Worm (Caenorhabditis elegans): Measurements from ENCODE around the gene pyt-1.

pyt-1 gene

DNA sequence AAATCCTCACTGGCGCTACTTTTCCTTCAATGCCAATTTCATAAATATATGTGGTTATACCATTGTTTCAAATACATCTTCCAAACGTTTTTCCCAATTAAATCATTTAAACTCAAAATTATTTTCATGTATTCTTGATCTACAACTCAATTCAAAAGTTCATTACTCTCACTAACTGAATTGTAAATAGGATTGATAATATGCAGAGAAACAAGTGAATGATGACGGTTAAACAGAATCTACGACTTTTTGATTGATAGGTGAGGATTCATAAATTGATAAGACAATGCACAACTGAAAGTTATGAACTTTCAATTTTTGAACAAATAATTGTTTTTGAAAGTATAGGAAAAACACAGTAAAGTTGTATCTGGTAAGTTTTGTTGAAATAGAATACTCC lies 37.9 kb downstream of the pyt-1 start:
- TF ChIP-seq lin-29 (GFP tag; IDR thresholded peaks at IDR 0.05) (no peak), pqm-1 (tag; optimal IDR thresholded peaks at IDR 0.05) (peak; percentile 11), hif-1 (tag; optimal IDR thresholded peaks at IDR 0.05) (no peak), nhr-28 (tag; optimal IDR thresholded peaks at IDR 0.05) (peak; percentile 23), lin-15B (tag; optimal IDR thresholded peaks at IDR 0.05) (no peak), nhr-102 (tag; optimal IDR thresholded peaks at IDR 0.05) (no peak), dpl-1 (GFP tag; optimal IDR thresholded peaks at IDR 0.05) (no peak), aha-1 (tag) (peak; percentile 41), spr-3 (GFP tag; optimal IDR thresholded peaks at IDR 0.05) (no peak), unc-62 (GFP tag; optimal IDR thresholded peaks at IDR 0.05 in 1 of 2) (peak in 1 of 2 experiments; percentile 13), unc-62 (tag; optimal IDR thresholded peaks at IDR 0.05) (no peak), skn-1 (tag; optimal IDR thresholded peaks at IDR 0.05) (no peak), ZK546.5 (tag; optimal IDR thresholded peaks at IDR 0.05) (no peak), nhr-42 (GFP tag; IDR thresholded peaks at IDR 0.05) (no peak), daf-8 (GFP tag; IDR thresholded peaks at IDR 0.05) (no peak), php-3 (GFP tag; IDR thresholded peaks at IDR 0.05) (peak; percentile 14; the same call in 1 of the 2 replicates), daf-16 (GFP tag; optimal IDR thresholded peaks at IDR 0.05) (no peak), daf-16 (tag; optimal IDR thresholded peaks at IDR 0.05) (peak; percentile 91)

- TF ChIP-seq ceh-44 (GFP tag; IDR thresholded peaks at IDR 0.05) (no peak), jun-1 (tag; optimal IDR thresholded peaks at IDR 0.05) (no peak), hlh-11 (tag; optimal IDR thresholded peaks at IDR 0.05) (peak; percentile 85), nhr-48 (tag; optimal IDR thresholded peaks at IDR 0.05) (peak; percentile 3), lin-13 (GFP tag; optimal IDR thresholded peaks at IDR 0.05) (no peak), tra-1 (GFP tag; IDR thresholded peaks at IDR 0.05) (peak; percentile 34; the same call in 1 of the 2 replicates), php-3 (GFP tag; IDR thresholded peaks at IDR 0.05) (peak; percentile 95), dmd-9 (GFP tag; IDR thresholded peaks at IDR 0.05) (no peak), pqm-1 (tag; optimal IDR thresholded peaks at IDR 0.05) (peak; percentile 76), nhr-28 (tag; optimal IDR thresholded peaks at IDR 0.05) (peak; percentile 59), daf-16 (GFP tag; optimal IDR thresholded peaks at IDR 0.05) (no peak), daf-16 (tag; optimal IDR thresholded peaks at IDR 0.05) (peak; percentile 69), hlh-30 (tag; optimal IDR thresholded peaks at IDR 0.05; ENCODE audit: insufficient read depth) (peak; percentile 21), mxl-3 (GFP tag; optimal IDR thresholded peaks at IDR 0.05) (peak; percentile 73), fos-1 (tag; optimal IDR thresholded peaks at IDR 0.05) (no peak), dve-1 (tag; optimal IDR thresholded peaks at IDR 0.05; ENCODE audit: insufficient read depth) (peak; percentile 67), mdl-1 (tag; optimal IDR thresholded peaks at IDR 0.05) (peak in 1 of 2 experiments; percentile 37), saeg-2 (GFP tag; IDR thresholded peaks at IDR 0.05) (no peak)
These were observed 39.0 kb downstream of the pyt-1 start, which contains the start of gene ZK856.5 for ce11 chrV:10190081-10190556. Gene ZK856.5, minus strand, starts transcription at chrV:10190131.

ce11 chrV:10185719-10186118 lies 43.4 kb downstream of the pyt-1 start, which contains the start of gene ZK856.18:
Gene ZK856.18, minus strand, starts transcription at chrV:10186007.
- TF ChIP-seq snpc-1.2 (GFP tag; IDR thresholded peaks at IDR 0.05) (no peak), F26F4.8 (GFP tag; conservative IDR thresholded peaks at IDR 0.05) (no peak), unc-62 (GFP tag; optimal IDR thresholded peaks at IDR 0.05 in 1 of 2) (peak in 1 of 2 experiments; percentile 90), unc-62 (tag; optimal IDR thresholded peaks at IDR 0.05) (no peak)

ce11 chrV:10183810-10184209 lies 45.3 kb downstream of the pyt-1 start:
- TF ChIP-seq F44E2.7 (GFP tag; IDR thresholded peaks at IDR 0.05) (no peak), nhr-11 (tag; optimal IDR thresholded peaks at IDR 0.05) (no peak), F10B5.3 (tag; optimal IDR thresholded peaks at IDR 0.05) (no peak), lin-39 (tag; optimal IDR thresholded peaks at IDR 0.05) (no peak), egl-27 (tag; optimal IDR thresholded peaks at IDR 0.05) (no peak), nhr-237 (tag; optimal IDR thresholded peaks at IDR 0.05) (no peak), pqm-1 (tag; optimal IDR thresholded peaks at IDR 0.05) (no peak), unc-62 (GFP tag; optimal IDR thresholded peaks at IDR 0.05 in 1 of 2) (peak in 1 of 2 experiments; percentile 77), unc-62 (tag; optimal IDR thresholded peaks at IDR 0.05) (no peak), aha-1 (tag) (peak; percentile 66), lir-3 (tag; optimal IDR thresholded peaks at IDR 0.05) (no peak)
